Worm (Caenorhabditis elegans) whole organism, mixed stage, embryonic: ENCODE measurements around the gene B0365.9.
A peak's percentile ranks its signal among the peaks of the same experiment; 100 is the strongest.

Source experiments
- ceh-43 ChIP-seq: fragments of 200-800 bp; sonication (Bioruptor generic); optimal IDR thresholded peaks from 2 replicates; lab custom pipeline; 2018; ENCODE audit warnings: mild to moderate bottlenecking, missing genetic modification characterization, moderate library complexity, missing compliant biosample characterization
- elt-1 ChIP-seq: sonication (generic microtip); optimal IDR thresholded peaks from 2 replicates; lab custom pipeline; 2017; ENCODE audit warnings: missing genetic modification characterization, mild to moderate bottlenecking, missing compliant biosample characterization, antibody characterized with exemption, moderate library complexity, borderline replicate concordance; ENCODE audit not compliant: insufficient read depth
- elt-3 ChIP-seq: fragments of 150-350 bp; optimal IDR thresholded peaks from 2 replicates; lab custom pipeline; 2014; ENCODE audit warnings: missing biosample characterization, missing genetic modification characterization
- lin-13 ChIP-seq: fragments of 150-350 bp; optimal IDR thresholded peaks from 2 replicates; lab custom pipeline; 2014; ENCODE audit warnings: missing biosample characterization, missing genetic modification characterization
- nhr-28 ChIP-seq: fragments of 150-350 bp; optimal IDR thresholded peaks from 2 replicates; lab custom pipeline; 2014; ENCODE audit warnings: missing biosample characterization, missing genetic modification characterization
- unc-39 ChIP-seq: fragments of 150-350 bp; optimal IDR thresholded peaks from 2 replicates; lab custom pipeline; 2014; ENCODE audit warnings: missing biosample characterization, missing genetic modification characterization
- unc-62 ChIP-seq: fragments of 150-350 bp; optimal IDR thresholded peaks from 2 replicates; lab custom pipeline; 2014; ENCODE audit warnings: missing biosample characterization, missing genetic modification reagents, missing genetic modification characterization
- ztf-11 ChIP-seq: fragments of 150-350 bp; optimal IDR thresholded peaks from 2 replicates; lab custom pipeline; 2014; ENCODE audit warnings: missing biosample characterization, missing genetic modification characterization

DNA sequence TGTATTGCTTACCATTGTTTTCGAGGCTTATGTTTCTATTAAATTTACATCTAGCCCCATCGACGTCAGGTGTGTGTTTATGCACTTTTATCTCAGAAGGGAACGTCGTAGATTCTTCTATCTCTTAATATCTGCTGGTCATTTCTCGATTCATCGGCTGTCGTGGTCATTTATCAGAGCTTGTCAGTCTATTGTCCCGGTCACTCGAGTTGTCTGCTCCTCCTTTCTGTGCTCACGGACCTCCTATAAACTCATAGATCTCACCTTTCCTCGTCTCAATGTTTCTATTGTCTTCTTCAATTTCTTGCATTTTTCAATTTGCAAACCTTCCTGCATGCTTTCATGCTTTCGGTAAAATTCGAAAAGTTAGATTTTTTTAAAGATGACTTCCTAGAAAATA, 20.9 kb upstream of the B0365.9 start:
- TF ChIP-seq unc-62 (GFP tag; lab: Kevin White, UChicago) (peak; percentile 97), nhr-28 (tag; lab: Kevin White, UChicago) (no peak), lin-13 (tag; lab: Kevin White, UChicago) (no peak), ztf-11 (tag; lab: Kevin White, UChicago) (no peak), ceh-43 (GFP tag; lab: Kevin White, UChicago) (no peak), unc-39 (no peak), elt-1 (tag; lab: Kevin White, UChicago) (no peak), elt-3 (tag; lab: Kevin White, UChicago) (no peak)
